Worm (Caenorhabditis elegans): Measurements from ENCODE around the gene Y42A5A.1.

Gene Y42A5A.1

ce11 chrV:11140326-11140725 lies 52.6 kb downstream of the Y42A5A.1 start (continued):
- no peak for TF ChIP-seq lir-3 (tag; optimal IDR thresholded peaks at IDR 0.05; ENCODE audit: poor library complexity)
- no peak for TF ChIP-seq skn-1 (tag; optimal IDR thresholded peaks at IDR 0.05)
- peak; percentile 3 for TF ChIP-seq nhr-85 (tag)
- no peak for TF ChIP-seq pax-3 (tag; optimal IDR thresholded peaks at IDR 0.05)
- TF ChIP-seq pqm-1 (tag; optimal IDR thresholded peaks at IDR 0.05): no peak
- peak in 1 of 2 experiments; percentile 15 for TF ChIP-seq mdl-1 (tag; optimal IDR thresholded peaks at IDR 0.05)
- TF ChIP-seq elt-2 (tag; optimal IDR thresholded peaks at IDR 0.05): no peak
- TF ChIP-seq nhr-237 (tag; optimal IDR thresholded peaks at IDR 0.05): no peak
- no peak for TF ChIP-seq ama-1 (optimal IDR thresholded peaks at IDR 0.05)
- TF ChIP-seq ceh-82 (tag; optimal IDR thresholded peaks at IDR 0.05): no peak
- no peak for TF ChIP-seq Y116A8C.19 (tag; optimal IDR thresholded peaks at IDR 0.05; ENCODE audit: borderline replicate concordance)
- TF ChIP-seq nhr-71 (tag; optimal IDR thresholded peaks at IDR 0.05): peak; percentile 48
- TF ChIP-seq xbp-1 (tag; optimal IDR thresholded peaks at IDR 0.05): no peak
- TF ChIP-seq F16B12.6 (tag; optimal IDR thresholded peaks at IDR 0.05): no peak
- TF ChIP-seq hlh-17 (GFP tag; optimal IDR thresholded peaks at IDR 0.05; ENCODE audit: borderline replicate concordance): no peak
- TF ChIP-seq nhr-11 (tag; optimal IDR thresholded peaks at IDR 0.05): no peak
- TF ChIP-seq ceh-63 (GFP tag; optimal IDR thresholded peaks at IDR 0.05): no peak
- TF ChIP-seq egl-13 (tag; optimal IDR thresholded peaks at IDR 0.05): no peak
- no peak for TF ChIP-seq unc-62 (GFP tag; optimal IDR thresholded peaks at IDR 0.05)
- no peak for TF ChIP-seq zip-4 (GFP tag; optimal IDR thresholded peaks at IDR 0.05)
- TF ChIP-seq sptf-1 (tag; optimal IDR thresholded peaks at IDR 0.05): no peak
- no peak for TF ChIP-seq ceh-8 (GFP tag; optimal IDR thresholded peaks at IDR 0.05)
- TF ChIP-seq lin-15B (tag; optimal IDR thresholded peaks at IDR 0.05): no peak
- TF ChIP-seq sup-37 (GFP tag; optimal IDR thresholded peaks at IDR 0.05): no peak
- no peak for TF ChIP-seq nhr-47 (tag; optimal IDR thresholded peaks at IDR 0.05)
- no peak for TF ChIP-seq alr-1 (tag; optimal IDR thresholded peaks at IDR 0.05; ENCODE audit: borderline replicate concordance)
- no peak for TF ChIP-seq tlp-1 (tag; optimal IDR thresholded peaks at IDR 0.05)
- no peak for TF ChIP-seq sox-4 (tag; optimal IDR thresholded peaks at IDR 0.05)
- no peak for TF ChIP-seq nhr-76 (tag; optimal IDR thresholded peaks at IDR 0.05)
- TF ChIP-seq ztf-4 (tag; optimal IDR thresholded peaks at IDR 0.05): no peak
- no peak for TF ChIP-seq fkh-4 (tag; optimal IDR thresholded peaks at IDR 0.05; ENCODE audit: borderline replicate concordance)
- TF ChIP-seq elt-3 (tag; optimal IDR thresholded peaks at IDR 0.05): no peak
- no peak for TF ChIP-seq unc-30 (tag; optimal IDR thresholded peaks at IDR 0.05)
- no peak for TF ChIP-seq unc-86 (tag; optimal IDR thresholded peaks at IDR 0.05)
- no peak for TF ChIP-seq C16A3.4 (tag; optimal IDR thresholded peaks at IDR 0.05)
- TF ChIP-seq efl-1 (optimal IDR thresholded peaks at IDR 0.05): peak in 1 of 2 experiments; percentile 25
- no peak for TF ChIP-seq efl-1 (GFP tag; optimal IDR thresholded peaks at IDR 0.05 in 1 of 2)
- no peak for TF ChIP-seq vab-15 (tag; optimal IDR thresholded peaks at IDR 0.05)
- TF ChIP-seq irx-1 (tag; optimal IDR thresholded peaks at IDR 0.05): no peak
- TF ChIP-seq zag-1 (tag; optimal IDR thresholded peaks at IDR 0.05): no peak
- TF ChIP-seq aha-1 (tag; optimal IDR thresholded peaks at IDR 0.05): no peak
- peak in 1 of 2 experiments; percentile 6 for TF ChIP-seq lin-35 (GFP tag; optimal IDR thresholded peaks at IDR 0.05)
- no peak for TF ChIP-seq C34B4.2 (tag; optimal IDR thresholded peaks at IDR 0.05)
- TF ChIP-seq dpl-1 (GFP tag; optimal IDR thresholded peaks at IDR 0.05): no peak
- no peak for TF ChIP-seq nhr-28 (tag; optimal IDR thresholded peaks at IDR 0.05)
- no peak for TF ChIP-seq mef-2 (tag; optimal IDR thresholded peaks at IDR 0.05)
- TF ChIP-seq swsn-7 (tag; optimal IDR thresholded peaks at IDR 0.05): peak; percentile 16
